Fruit fly (Drosophila melanogaster) whole organism, embryonic: ENCODE results near the gene CG7378.

Source experiments
- Aef1 ChIP-seq: fragments of 200-800 bp; sonication (Bioruptor generic); IDR thresholded peaks from 3 replicates; pipeline ENCODE4 v1.3.6; 2022; ENCODE audit warnings: missing biosample characterization, missing genetic modification characterization
- B-H2 ChIP-seq: fragments of 200-800 bp; sonication (Bioruptor generic); optimal IDR thresholded peaks from 2 replicates; lab custom pipeline; 2018; ENCODE audit warnings: missing biosample characterization, mild to moderate bottlenecking, missing genetic modification characterization
- Bteb2 ChIP-seq: fragments of 200-800 bp; sonication (Bioruptor generic); optimal IDR thresholded peaks from 2 replicates; lab custom pipeline; 2016; ENCODE audit warnings: missing biosample characterization, missing genetic modification characterization
- CG10147 ChIP-seq: fragments of 200-800 bp; sonication (Bioruptor generic); optimal IDR thresholded peaks from 2 replicates; lab custom pipeline; 2019; ENCODE audit warnings: missing biosample characterization, mild to moderate bottlenecking, missing genetic modification characterization, moderate library complexity
- CG10209 ChIP-seq: fragments of 200-800 bp; sonication (Bioruptor generic); optimal IDR thresholded peaks from 3 replicates; lab custom pipeline; 2017; ENCODE audit warnings: missing biosample characterization, mild to moderate bottlenecking, missing genetic modification characterization, missing genetic modification reagents
- CG10979 ChIP-seq: fragments of 200-800 bp; sonication (Bioruptor generic); optimal IDR thresholded peaks from 2 replicates; lab custom pipeline; 2018; ENCODE audit warnings: missing biosample characterization, mild to moderate bottlenecking, missing genetic modification characterization, moderate library complexity
- CG14710 ChIP-seq: fragments of 200-800 bp; sonication (Bioruptor generic); optimal IDR thresholded peaks from 3 replicates; lab custom pipeline; 2019; ENCODE audit warnings: missing biosample characterization, mild to moderate bottlenecking, missing genetic modification characterization, moderate library complexity
- CG1647 ChIP-seq: fragments of 200-800 bp; sonication (Bioruptor generic); optimal IDR thresholded peaks from 3 replicates; lab custom pipeline; 2016; ENCODE audit warnings: missing biosample characterization, missing genetic modification characterization
- CG16813 ChIP-seq: fragments of 200-800 bp; sonication (Bioruptor generic); IDR thresholded peaks from 3 replicates; pipeline ENCODE4 v1.3.6; 2022; ENCODE audit warnings: missing biosample characterization, missing genetic modification characterization; ENCODE audit not compliant: partially characterized antibody
- CG2875 ChIP-seq: fragments of 200-800 bp; sonication (Bioruptor generic); optimal IDR thresholded peaks from 2 replicates; lab custom pipeline; 2017; ENCODE audit warnings: missing biosample characterization, mild to moderate bottlenecking, missing genetic modification characterization, missing genetic modification reagents
- CG2889 ChIP-seq: fragments of 200-800 bp; sonication (Bioruptor generic); IDR thresholded peaks from 3 replicates; pipeline ENCODE4 v1.3.6; 2022; ENCODE audit warnings: missing biosample characterization, missing genetic modification characterization
- CG30403 ChIP-seq: fragments of 200-800 bp; sonication (Bioruptor generic); optimal IDR thresholded peaks from 3 replicates; lab custom pipeline; 2016; ENCODE audit warnings: missing biosample characterization, missing genetic modification characterization
- CG32772 ChIP-seq: fragments of 200-800 bp; sonication (Bioruptor generic); IDR thresholded peaks from 2 replicates; pipeline ENCODE4 v1.3.6; 2022; ENCODE audit warnings: missing biosample characterization, missing genetic modification characterization
- CG3281 ChIP-seq: fragments of 200-800 bp; sonication (Bioruptor generic); optimal IDR thresholded peaks from 3 replicates; lab custom pipeline; 2017; ENCODE audit warnings: missing biosample characterization, mild to moderate bottlenecking, missing genetic modification characterization
- CG34422 ChIP-seq: fragments of 200-800 bp; sonication (Bioruptor generic); IDR thresholded peaks from 3 replicates; pipeline ENCODE4 v1.3.6; 2022; ENCODE audit warnings: missing biosample characterization, missing genetic modification characterization
- CG3847 ChIP-seq: fragments of 200-800 bp; sonication (Bioruptor generic); IDR thresholded peaks from 2 replicates; pipeline ENCODE4 v1.3.6; 2022; ENCODE audit warnings: missing biosample characterization, missing genetic modification characterization
- CG4404 ChIP-seq: fragments of 200-800 bp; sonication (Bioruptor generic); IDR thresholded peaks from 2 replicates; pipeline ENCODE4 v1.3.6; 2022; ENCODE audit warnings: missing biosample characterization, missing genetic modification characterization
- CG4854 ChIP-seq: fragments of 200-800 bp; sonication (Bioruptor generic); optimal IDR thresholded peaks from 2 replicates; lab custom pipeline; 2016; ENCODE audit warnings: missing biosample characterization, missing genetic modification characterization, inconsistent platforms
- CG5953 ChIP-seq: fragments of 200-800 bp; sonication (Bioruptor generic); IDR thresholded peaks from 2 replicates; pipeline ENCODE4 v1.3.6; 2022; ENCODE audit warnings: missing biosample characterization, missing genetic modification characterization
- CG6683 ChIP-seq: fragments of 200-800 bp; sonication (Bioruptor generic); optimal IDR thresholded peaks from 2 replicates; lab custom pipeline; 2017; ENCODE audit warnings: missing biosample characterization, mild to moderate bottlenecking, missing genetic modification characterization, missing genetic modification reagents
- CkIIα-i1 ChIP-seq: fragments of 200-800 bp; sonication (Bioruptor generic); IDR thresholded peaks from 2 replicates; pipeline ENCODE4 v1.3.6; 2022; ENCODE audit warnings: missing biosample characterization, missing genetic modification characterization
- D19B ChIP-seq: fragments of 200-800 bp; sonication (Bioruptor generic); optimal IDR thresholded peaks from 2 replicates; lab custom pipeline; 2017; ENCODE audit warnings: missing biosample characterization, mild to moderate bottlenecking, missing genetic modification characterization
- Hand ChIP-seq: fragments of 200-800 bp; sonication (Bioruptor generic); optimal IDR thresholded peaks from 2 replicates; lab custom pipeline; 2017; ENCODE audit warnings: mild to moderate bottlenecking, missing biosample characterization, missing genetic modification reagents, missing genetic modification characterization
- HmgZ ChIP-seq: fragments of 200-800 bp; sonication (Bioruptor generic); optimal IDR thresholded peaks from 2 replicates; lab custom pipeline; 2018; ENCODE audit warnings: missing biosample characterization, mild to moderate bottlenecking, missing genetic modification characterization
- Lhr ChIP-seq: fragments of 200-800 bp; sonication (Bioruptor generic); optimal IDR thresholded peaks from 3 replicates; lab custom pipeline; 2017; ENCODE audit warnings: mild to moderate bottlenecking, missing biosample characterization, missing genetic modification reagents, missing genetic modification characterization
- Lpt ChIP-seq: fragments of >200 bp; optimal IDR thresholded peaks from 2 replicates; lab custom pipeline; 2018; ENCODE audit warnings: missing biosample characterization, missing genetic modification characterization
- MBD-R2 ChIP-seq: fragments of 200-800 bp; sonication (Bioruptor generic); IDR thresholded peaks from 2 replicates; pipeline ENCODE4 v1.3.6; 2022; ENCODE audit warnings: missing biosample characterization, missing genetic modification characterization
- MESR4 ChIP-seq: fragments of 200-800 bp; sonication (Bioruptor generic); optimal IDR thresholded peaks from 2 replicates; lab custom pipeline; 2018; ENCODE audit warnings: missing biosample characterization, mild to moderate bottlenecking, missing genetic modification characterization, moderate library complexity
- Optix ChIP-seq: fragments of 200-800 bp; sonication (Bioruptor generic); IDR thresholded peaks from 3 replicates; pipeline ENCODE4 v1.3.6; 2022; ENCODE audit warnings: missing biosample characterization, missing genetic modification characterization
- Rx ChIP-seq: fragments of 200-800 bp; sonication (Bioruptor generic); IDR thresholded peaks from 2 replicates; pipeline ENCODE4 v1.3.6; 2022; ENCODE audit warnings: missing biosample characterization, missing genetic modification characterization
- Usf ChIP-seq: fragments of 200-800 bp; sonication (Bioruptor generic); optimal IDR thresholded peaks from 2 replicates; lab custom pipeline; 2017; ENCODE audit warnings: missing genotype, missing biosample characterization, missing genetic modification characterization
- ap ChIP-seq: fragments of 200-800 bp; sonication (Bioruptor generic); IDR thresholded peaks from 2 replicates; pipeline ENCODE4 v1.3.6; 2022; ENCODE audit warnings: missing biosample characterization, missing genetic modification characterization
- ash1 ChIP-seq: fragments of 200-800 bp; sonication (Bioruptor generic); optimal IDR thresholded peaks from 2 replicates; lab custom pipeline; 2018; ENCODE audit warnings: missing biosample characterization, mild to moderate bottlenecking, missing genetic modification characterization
- cato ChIP-seq: fragments of 200-800 bp; sonication (Bioruptor generic); optimal IDR thresholded peaks from 2 replicates; lab custom pipeline; 2016; ENCODE audit warnings: missing biosample characterization, missing genetic modification characterization, borderline replicate concordance
- dm ChIP-seq: fragments of 200-800 bp; sonication (Bioruptor generic); optimal IDR thresholded peaks from 3 replicates; lab custom pipeline; 2016; ENCODE audit warnings: missing biosample characterization, missing genetic modification characterization
- eve ChIP-seq, 2 experiments: fragments of >200 bp; optimal IDR thresholded peaks; 2 replicates each; lab custom pipeline; 2017; ENCODE audit warnings: missing biosample characterization in 2 of 2, missing genetic modification characterization in 2 of 2
- ewg ChIP-seq: fragments of 200-800 bp; sonication (Bioruptor generic); optimal IDR thresholded peaks from 3 replicates; lab custom pipeline; 2017; ENCODE audit warnings: mild to moderate bottlenecking, missing biosample characterization, missing genetic modification reagents, missing genetic modification characterization
- fu2 ChIP-seq: fragments of 200-800 bp; sonication (Bioruptor generic); optimal IDR thresholded peaks from 2 replicates; lab custom pipeline; 2016; ENCODE audit warnings: missing biosample characterization, missing genetic modification characterization
- grau ChIP-seq: fragments of 200-800 bp; optimal IDR thresholded peaks from 3 replicates; lab custom pipeline; 2019; ENCODE audit warnings: missing biosample characterization, mild to moderate bottlenecking, missing genetic modification characterization, moderate library complexity
- gsb ChIP-seq: fragments of 200-800 bp; sonication (Bioruptor generic); IDR thresholded peaks from 2 replicates; pipeline ENCODE4 v1.3.6; 2022; ENCODE audit warnings: missing biosample characterization, missing genetic modification characterization
- lbe ChIP-seq: fragments of 200-800 bp; sonication (Bioruptor generic); optimal IDR thresholded peaks from 2 replicates; lab custom pipeline; 2016; ENCODE audit warnings: missing biosample characterization, mild to moderate bottlenecking, missing genetic modification characterization
- mirr ChIP-seq: fragments of 200-800 bp; sonication (Bioruptor generic); optimal IDR thresholded peaks from 3 replicates; lab custom pipeline; 2018; ENCODE audit warnings: missing biosample characterization, mild to moderate bottlenecking, missing genetic modification characterization
- p53 ChIP-seq: fragments of 200-800 bp; sonication (Bioruptor generic); optimal IDR thresholded peaks from 2 replicates; lab custom pipeline; 2016; ENCODE audit warnings: missing biosample characterization, missing genetic modification characterization
- shn ChIP-seq: fragments of 200-800 bp; sonication (Bioruptor generic); optimal IDR thresholded peaks from 3 replicates; lab custom pipeline; 2016; ENCODE audit warnings: missing biosample characterization, missing genetic modification characterization
- slbo ChIP-seq: fragments of 200-800 bp; sonication (Bioruptor generic); IDR thresholded peaks from 2 replicates; pipeline ENCODE4 v1.3.6; 2022; ENCODE audit warnings: missing biosample characterization, missing genetic modification characterization
- slp2 ChIP-seq: fragments of 200-800 bp; sonication (Bioruptor generic); optimal IDR thresholded peaks from 2 replicates; lab custom pipeline; 2016; ENCODE audit warnings: missing biosample characterization, missing genetic modification characterization
- tio ChIP-seq: fragments of 200-800 bp; sonication (Bioruptor generic); optimal IDR thresholded peaks from 2 replicates; lab custom pipeline; 2017; ENCODE audit warnings: missing biosample characterization, missing genetic modification characterization, inconsistent platforms
- tll ChIP-seq, 2 experiments: fragments of 200-800 bp in 1 of 2; fragments of >200 bp in 1 of 2; sonication (Bioruptor generic) in 1 of 2; optimal IDR thresholded peaks; 2 replicates each; lab custom pipeline; 2017 to 2019; ENCODE audit warnings: missing biosample characterization in 2 of 2, missing genetic modification characterization in 2 of 2, mild to moderate bottlenecking in 1 of 2, moderate library complexity in 1 of 2
- unpg ChIP-seq: fragments of 200-800 bp; sonication (Bioruptor generic); optimal IDR thresholded peaks from 3 replicates; lab custom pipeline; 2018; ENCODE audit warnings: missing biosample characterization, mild to moderate bottlenecking, missing genetic modification characterization, moderate library complexity
- wor ChIP-seq: fragments of 200-800 bp; sonication (Bioruptor generic); IDR thresholded peaks from 2 replicates; pipeline ENCODE4 v1.3.6; 2022; ENCODE audit warnings: missing biosample characterization, missing genetic modification characterization

Gene CG7378

DNA sequence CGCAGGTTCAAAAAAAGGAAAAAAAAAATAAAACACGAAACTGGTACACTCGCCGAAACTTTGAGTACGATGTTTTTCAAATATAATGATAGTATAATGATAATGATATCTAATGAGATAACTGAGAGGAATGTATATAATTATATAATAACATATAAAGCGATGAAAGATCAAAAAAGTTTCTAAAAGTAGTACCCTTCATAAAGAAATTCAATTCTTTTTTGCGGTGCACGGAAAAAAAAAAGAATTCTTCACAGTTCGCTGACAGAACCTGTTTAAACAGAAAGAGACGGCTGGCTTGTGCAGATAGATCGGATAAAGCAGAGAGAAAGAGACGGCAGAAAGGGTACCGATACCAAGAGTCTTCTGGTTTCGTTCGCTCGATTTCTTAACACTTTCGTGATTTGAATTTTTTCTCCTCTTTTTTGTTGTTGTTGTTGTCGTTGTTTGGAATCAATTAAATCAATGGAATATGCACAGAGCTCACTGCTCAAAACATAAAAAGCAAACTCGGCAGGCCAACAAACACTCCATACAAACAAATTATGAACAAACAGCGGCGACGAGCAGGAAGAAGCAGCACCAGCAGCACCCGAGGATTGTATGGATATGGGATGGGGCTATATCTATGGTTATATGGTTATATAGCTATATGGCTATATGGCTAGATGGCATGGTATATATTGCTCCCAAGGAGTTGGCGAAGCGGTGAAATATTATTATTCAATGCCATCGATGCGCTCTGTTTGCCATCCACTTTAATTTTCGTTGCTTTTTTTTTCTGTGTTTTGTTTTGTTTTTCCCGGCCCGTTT, 38.1 kb downstream of the CG7378 start (continued):
- TF ChIP-seq CG30403 (GFP tag; lab: Kevin White, UChicago) (peak; percentile 66), MBD-R2 (no peak), CkIIα-i1 (GFP tag; lab: Robert Waterston, UW) (no peak), D19B (no peak), CG5953 (GFP tag; lab: Robert Waterston, UW) (no peak), Hand (GFP tag; lab: Kevin White, UChicago) (no peak), ap (GFP tag; lab: Robert Waterston, UW) (no peak), CG10147 (GFP tag; lab: Kevin White, UChicago) (no peak), eve (GFP tag; optimal IDR thresholded peaks at IDR 0.05; lab: Kevin White, UChicago) (no peak), mirr (no peak), gsb (GFP tag; lab: Robert Waterston, UW) (no peak), Rx (GFP tag; lab: Robert Waterston, UW) (no peak), ash1 (GFP tag; lab: Kevin White, UChicago) (no peak), CG14710 (tag; lab: Kevin White, UChicago) (peak; percentile 53), CG4404 (GFP tag; lab: Robert Waterston, UW) (peak; percentile 63), CG6683 (GFP tag; lab: Kevin White, UChicago) (no peak), dm (no peak), CG10979 (tag; lab: Kevin White, UChicago) (peak; percentile 73), p53 (GFP tag; lab: Kevin White, UChicago) (no peak), wor (GFP tag; lab: Robert Waterston, UW) (no peak), CG10209 (GFP tag; lab: Kevin White, UChicago) (peak; percentile 33), slp2 (GFP tag; lab: Kevin White, UChicago) (no peak), CG2875 (peak; percentile 43), CG34422 (GFP tag; lab: Robert Waterston, UW) (peak; percentile 43; the same call in 1 of the 3 replicates), slbo (GFP tag; lab: Robert Waterston, UW) (peak; percentile 74), unpg (peak; percentile 80), ewg (GFP tag; lab: Kevin White, UChicago) (peak; percentile 27), Lhr (GFP tag; lab: Kevin White, UChicago) (peak; percentile 18), MESR4 (no peak), grau (peak; percentile 76), CG3847 (GFP tag; lab: Robert Waterston, UW) (peak; percentile 64), Optix (GFP tag; lab: Robert Waterston, UW) (no peak), fu2 (GFP tag; lab: Kevin White, UChicago) (no peak), CG4854 (no peak), cato (GFP tag; lab: Kevin White, UChicago) (no peak), lbe (peak; percentile 42), B-H2 (GFP tag; lab: Kevin White, UChicago) (no peak), Usf (GFP tag; lab: Kevin White, UChicago) (peak; percentile 41), Aef1 (GFP tag; lab: Robert Waterston, UW) (no peak; the same call in 2 of the 3 replicates), CG1647 (GFP tag; lab: Kevin White, UChicago) (no peak), CG16813 (GFP tag; lab: Robert Waterston, UW) (no peak), CG2889 (GFP tag; lab: Robert Waterston, UW) (no peak), Bteb2 (GFP tag; lab: Kevin White, UChicago) (no peak), shn (GFP tag; lab: Kevin White, UChicago) (no peak), tio (GFP tag; lab: Kevin White, UChicago) (peak; percentile 57), tll (GFP tag; optimal IDR thresholded peaks at IDR 0.05; lab: Kevin White, UChicago) (no peak), CG3281 (peak; percentile 51), CG32772 (GFP tag; lab: Robert Waterston, UW) (peak; percentile 67), Lpt (GFP tag; lab: Kevin White, UChicago) (no peak), HmgZ (tag; lab: Kevin White, UChicago) (no peak)
